Fruit fly (Drosophila melanogaster) whole organism, wandering third instar larva: ENCODE measurements around the gene CG11836.

Experiments used
- Abd-B ChIP-seq: fragments of >200 bp; optimal IDR thresholded peaks from 2 replicates; lab custom pipeline; 2017; ENCODE audit warnings: missing biosample characterization, missing genetic modification characterization
- CrebA ChIP-seq: fragments of 200-800 bp; sonication (Bioruptor generic); optimal IDR thresholded peaks from 2 replicates; lab custom pipeline; 2016; ENCODE audit warnings: missing biosample characterization, mild to moderate bottlenecking, missing genetic modification characterization, borderline replicate concordance
- Dif ChIP-seq: fragments of 200-275, 200-300 bp; sonication (Bioruptor generic); optimal IDR thresholded peaks from 2 replicates; lab custom pipeline; 2018; ENCODE audit warnings: missing biosample characterization, missing genetic modification characterization; ENCODE audit not compliant: partially characterized antibody
- Hnf4 ChIP-seq: fragments of 200-800 bp; sonication (Bioruptor generic); optimal IDR thresholded peaks from 2 replicates; lab custom pipeline; 2016; ENCODE audit warnings: missing biosample characterization, mild to moderate bottlenecking, missing genetic modification characterization
- Sp1 ChIP-seq: fragments of 200-800 bp; sonication (Bioruptor generic); optimal IDR thresholded peaks from 3 replicates; lab custom pipeline; 2019; ENCODE audit warnings: missing biosample characterization, mild to moderate bottlenecking, missing genetic modification characterization, moderate library complexity
- h ChIP-seq: fragments of 200-800 bp; sonication (Bioruptor generic); optimal IDR thresholded peaks from 3 replicates; lab custom pipeline; 2016; ENCODE audit warnings: missing biosample characterization, mild to moderate bottlenecking, missing genetic modification characterization
- pan ChIP-seq: fragments of >200 bp; optimal IDR thresholded peaks from 2 replicates; lab custom pipeline; 2017
- psq ChIP-seq: fragments of 200-800 bp; sonication (Bioruptor generic); optimal IDR thresholded peaks from 3 replicates; lab custom pipeline; 2017; ENCODE audit warnings: missing biosample characterization, mild to moderate bottlenecking, missing genetic modification characterization, moderate library complexity
- usp ChIP-seq: fragments of >200 bp; optimal IDR thresholded peaks from 2 replicates; lab custom pipeline; 2017; ENCODE audit warnings: missing biosample characterization, missing genetic modification characterization

DNA sequence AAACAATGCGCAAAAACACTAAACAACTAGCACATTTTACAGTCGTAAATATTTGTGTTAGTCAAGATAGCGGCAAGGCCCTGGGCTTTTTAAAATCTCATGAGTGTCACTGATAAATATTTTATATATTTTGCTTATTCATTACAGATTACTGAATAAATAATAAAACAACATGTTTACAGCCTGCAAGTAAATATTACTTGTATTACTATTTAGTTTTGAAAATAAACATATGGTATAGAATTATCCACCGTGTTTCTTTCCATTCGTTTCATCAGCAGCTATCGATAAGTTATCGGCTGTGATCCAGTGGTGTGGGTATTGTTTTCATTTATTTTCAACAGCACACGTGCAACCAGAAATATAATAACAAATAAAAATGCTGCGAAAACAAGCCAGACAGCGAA, 3.6 kb downstream of the CG11836 start, which contains the start of the genes shams and CG11920:
- TF ChIP-seq psq (GFP tag; lab: Kevin White, UChicago) (no peak), CrebA (no peak), Dif (no peak), Hnf4 (peak; percentile 20), h (GFP tag; lab: Kevin White, UChicago) (no peak), usp (GFP tag; lab: Kevin White, UChicago) (no peak), Abd-B (GFP tag; lab: Kevin White, UChicago) (no peak), pan (no peak), Sp1 (no peak)
